Worm (Caenorhabditis elegans): Measurements from ENCODE around the gene alh-8.

alh-8 gene

ce11 chrII:11749490-11750172 is 20.8 kb downstream of the alh-8 start (continued):
- TF ChIP-seq nhr-12 (tag; optimal IDR thresholded peaks at IDR 0.05) (no peak), lin-15B (tag; optimal IDR thresholded peaks at IDR 0.05) (peak; percentile 38), lin-39 (tag; optimal IDR thresholded peaks at IDR 0.05) (peak; percentile 8), tlp-1 (tag; optimal IDR thresholded peaks at IDR 0.05) (no peak), C34B4.2 (tag; optimal IDR thresholded peaks at IDR 0.05) (no peak), zip-4 (GFP tag; optimal IDR thresholded peaks at IDR 0.05) (no peak), tbx-2 (tag; optimal IDR thresholded peaks at IDR 0.05) (peak; percentile 86), ces-1 (GFP tag; optimal IDR thresholded peaks at IDR 0.05) (no peak), ceh-82 (tag; optimal IDR thresholded peaks at IDR 0.05) (peak; percentile 54 to 80 (median 73)), fos-1 (tag; optimal IDR thresholded peaks at IDR 0.05) (peak; percentile 33), fkh-10 (GFP tag; optimal IDR thresholded peaks at IDR 0.05) (peak; percentile 55), C16A3.4 (tag; optimal IDR thresholded peaks at IDR 0.05) (peak; percentile 75), isw-1 (GFP tag; IDR thresholded peaks at IDR 0.05) (peak; percentile 37; the same call in 1 of the 2 replicates), F16B12.6 (tag; optimal IDR thresholded peaks at IDR 0.05) (peak; percentile 25), mab-9 (GFP tag; IDR thresholded peaks at IDR 0.05) (peak; percentile 47; the same call in 1 of the 2 replicates), elt-3 (tag; optimal IDR thresholded peaks at IDR 0.05) (peak in 1 of 6 experiments; percentile 13), lin-14 (GFP tag; optimal IDR thresholded peaks at IDR 0.05) (peak; percentile 95), sox-4 (tag; optimal IDR thresholded peaks at IDR 0.05) (peak; percentile 30), nhr-20 (tag; optimal IDR thresholded peaks at IDR 0.05) (peak; percentile 82), pag-3 (tag; optimal IDR thresholded peaks at IDR 0.05; ENCODE audit: borderline replicate concordance, insufficient read depth) (no peak), unc-86 (tag; optimal IDR thresholded peaks at IDR 0.05) (peak; percentile 93), vab-15 (tag; optimal IDR thresholded peaks at IDR 0.05) (no peak), nhr-71 (tag; optimal IDR thresholded peaks at IDR 0.05) (peak; percentile 96), nhr-237 (tag; optimal IDR thresholded peaks at IDR 0.05) (no peak), xbp-1 (tag; optimal IDR thresholded peaks at IDR 0.05) (peak; percentile 67), snu-23 (GFP tag; optimal IDR thresholded peaks at IDR 0.05) (peak; percentile 90), swsn-7 (tag; optimal IDR thresholded peaks at IDR 0.05) (peak; percentile 94), unc-98 (GFP tag; IDR thresholded peaks at IDR 0.05) (no peak), C04F5.9 (tag; optimal IDR thresholded peaks at IDR 0.05) (no peak), aly-2 (tag; optimal IDR thresholded peaks at IDR 0.05) (peak; percentile 37), mep-1 (tag; optimal IDR thresholded peaks at IDR 0.05) (peak; percentile 31), nhr-76 (tag; optimal IDR thresholded peaks at IDR 0.05) (peak; percentile 29), lir-3 (tag; optimal IDR thresholded peaks at IDR 0.05; ENCODE audit: poor library complexity) (peak; percentile 52), unc-130 (tag; optimal IDR thresholded peaks at IDR 0.05) (peak; percentile 51), skn-1 (tag; optimal IDR thresholded peaks at IDR 0.05) (peak; percentile 69)

ce11 chrII:11751615-11752174 is 22.8 kb downstream of the alh-8 start:
- no peak for TF ChIP-seq nhr-20 (tag; optimal IDR thresholded peaks at IDR 0.05)
- no peak for TF ChIP-seq unc-130 (tag; optimal IDR thresholded peaks at IDR 0.05)
- no peak for TF ChIP-seq nhr-11 (tag; optimal IDR thresholded peaks at IDR 0.05)
- no peak for TF ChIP-seq elt-2 (tag; optimal IDR thresholded peaks at IDR 0.05)
- TF ChIP-seq F16B12.6 (tag; optimal IDR thresholded peaks at IDR 0.05) = no peak
- peak; percentile 35 for TF ChIP-seq nhr-71 (tag; optimal IDR thresholded peaks at IDR 0.05)
- no peak for TF ChIP-seq nhr-85 (tag)
- peak; percentile 34 for TF ChIP-seq unc-86 (tag; optimal IDR thresholded peaks at IDR 0.05)
- TF ChIP-seq ama-1 (optimal IDR thresholded peaks at IDR 0.05) = no peak
- peak; percentile 7 for TF ChIP-seq mep-1 (tag; optimal IDR thresholded peaks at IDR 0.05)
- TF ChIP-seq nhr-90 (tag; optimal IDR thresholded peaks at IDR 0.05; ENCODE audit: poor library complexity) = no peak
- TF ChIP-seq ztf-4 (tag; optimal IDR thresholded peaks at IDR 0.05) = no peak
- no peak for TF ChIP-seq lin-35 (GFP tag; optimal IDR thresholded peaks at IDR 0.05)
- TF ChIP-seq nhr-28 (tag; optimal IDR thresholded peaks at IDR 0.05) = no peak
- TF ChIP-seq tbx-2 (tag; optimal IDR thresholded peaks at IDR 0.05) = peak; percentile 36
- TF ChIP-seq C34B4.2 (tag; optimal IDR thresholded peaks at IDR 0.05) = no peak
- TF ChIP-seq fkh-8 (tag; optimal IDR thresholded peaks at IDR 0.05) = peak; percentile 0
- TF ChIP-seq efl-1 (optimal IDR thresholded peaks at IDR 0.05) = peak in 1 of 2 experiments; percentile 0
- TF ChIP-seq efl-1 (GFP tag; optimal IDR thresholded peaks at IDR 0.05 in 1 of 2) = peak in 1 of 2 experiments; percentile 51
- TF ChIP-seq fkh-10 (GFP tag; optimal IDR thresholded peaks at IDR 0.05) = peak; percentile 65
- TF ChIP-seq blmp-1 (tag; optimal IDR thresholded peaks at IDR 0.05) = no peak
- TF ChIP-seq rnt-1 (tag; optimal IDR thresholded peaks at IDR 0.05) = no peak
- no peak for TF ChIP-seq pag-3 (tag; optimal IDR thresholded peaks at IDR 0.05; ENCODE audit: borderline replicate concordance, insufficient read depth)
- TF ChIP-seq lin-39 (tag; optimal IDR thresholded peaks at IDR 0.05) = no peak
- TF ChIP-seq alr-1 (tag; optimal IDR thresholded peaks at IDR 0.05; ENCODE audit: borderline replicate concordance) = no peak
- no peak for TF ChIP-seq hlh-4 (tag; optimal IDR thresholded peaks at IDR 0.05)
